Fruit fly (Drosophila melanogaster): ENCODE data around the gene RluA-2.
A peak's percentile ranks its signal among the peaks of the same experiment; 100 is the strongest.

The RluA-2 gene

DNA sequence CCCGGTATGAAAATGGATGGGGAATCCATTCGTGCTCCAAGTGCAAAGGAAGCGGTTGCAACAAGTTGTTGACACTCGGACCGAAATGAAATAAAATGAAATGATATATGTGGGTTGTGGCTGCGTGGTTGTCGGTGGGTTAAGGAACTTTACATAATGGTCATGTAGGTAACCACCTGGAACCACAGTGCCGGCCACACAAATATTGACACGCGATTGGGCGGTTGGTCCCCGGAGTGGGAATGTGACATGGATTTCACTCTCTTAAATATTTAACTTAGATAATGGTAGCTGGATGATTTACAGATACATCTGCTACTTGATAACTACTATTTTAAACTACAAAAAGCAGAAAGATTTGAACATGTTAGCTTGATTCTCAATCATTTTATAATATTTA is 28.0 kb downstream of the RluA-2 start (continued):
- TF ChIP-seq Max (GFP tag; optimal IDR thresholded peaks at IDR 0.05): no peak
- no peak for TF ChIP-seq CG7839 (tag; optimal IDR thresholded peaks at IDR 0.05)
- no peak for TF ChIP-seq CG10565 (GFP tag; optimal IDR thresholded peaks at IDR 0.05)
- no peak for TF ChIP-seq ken (GFP tag; IDR thresholded peaks at IDR 0.05)
- no peak for TF ChIP-seq slbo (GFP tag; IDR thresholded peaks at IDR 0.05)
- TF ChIP-seq Aef1 (GFP tag; IDR thresholded peaks at IDR 0.05): no peak
- TF ChIP-seq CrebB (tag; optimal IDR thresholded peaks at IDR 0.05): no peak
- no peak for TF ChIP-seq dan (GFP tag; IDR thresholded peaks at IDR 0.05)
- no peak for TF ChIP-seq Gug (GFP tag; IDR thresholded peaks at IDR 0.05)
- no peak for TF ChIP-seq abd-A (tag; optimal IDR thresholded peaks at IDR 0.05)
- no peak for TF ChIP-seq org-1 (GFP tag; optimal IDR thresholded peaks at IDR 0.05)
- no peak for TF ChIP-seq NfI (GFP tag; optimal IDR thresholded peaks at IDR 0.05)
- TF ChIP-seq ato (GFP tag; IDR thresholded peaks at IDR 0.05; ENCODE audit: partially characterized antibody): no peak
- no peak for TF ChIP-seq pita (GFP tag; optimal IDR thresholded peaks at IDR 0.05)
- no peak for TF ChIP-seq pho (GFP tag; optimal IDR thresholded peaks at IDR 0.05)
- no peak for TF ChIP-seq az2 (GFP tag; optimal IDR thresholded peaks at IDR 0.05)
- TF ChIP-seq Oli (tag; optimal IDR thresholded peaks at IDR 0.05): no peak
- no peak for TF ChIP-seq ftz-f1 (GFP tag; optimal IDR thresholded peaks at IDR 0.05)
- no peak for TF ChIP-seq rib (GFP tag; IDR thresholded peaks at IDR 0.05)
- TF ChIP-seq CG12236 (GFP tag; optimal IDR thresholded peaks at IDR 0.05): peak; percentile 23
- no peak for TF ChIP-seq zf30C (GFP tag; optimal IDR thresholded peaks at IDR 0.05)
- no peak for TF ChIP-seq CG4854 (GFP tag; optimal IDR thresholded peaks at IDR 0.05)
- TF ChIP-seq Atf3 (GFP tag; optimal IDR thresholded peaks at IDR 0.05): peak; percentile 8
- TF ChIP-seq danr (GFP tag; IDR thresholded peaks at IDR 0.05): no peak
- TF ChIP-seq Dp (GFP tag; optimal IDR thresholded peaks at IDR 0.05): no peak
- no peak for TF ChIP-seq Xbp1 (GFP tag; optimal IDR thresholded peaks at IDR 0.05)
- no peak for TF ChIP-seq jumu (GFP tag; optimal IDR thresholded peaks at IDR 0.05)
- TF ChIP-seq grau (tag; optimal IDR thresholded peaks at IDR 0.05): no peak
- TF ChIP-seq CG15601 (tag; optimal IDR thresholded peaks at IDR 0.05): peak; percentile 63
- no peak for TF ChIP-seq CG4730 (GFP tag; IDR thresholded peaks at IDR 0.05)
- no peak for TF ChIP-seq CG14014 (GFP tag; IDR thresholded peaks at IDR 0.05)
- TF ChIP-seq pb (GFP tag; optimal IDR thresholded peaks at IDR 0.05): no peak
- TF ChIP-seq Nf-YA (GFP tag; IDR thresholded peaks at IDR 0.05): no peak
- TF ChIP-seq ac (GFP tag; optimal IDR thresholded peaks at IDR 0.05): peak; percentile 56
- TF ChIP-seq Hmx (GFP tag; optimal IDR thresholded peaks at IDR 0.05): no peak
- TF ChIP-seq CG11723 (GFP tag; optimal IDR thresholded peaks at IDR 0.05): peak; percentile 27
- no peak for TF ChIP-seq CG6272 (GFP tag; IDR thresholded peaks at IDR 0.05)
- no peak for TF ChIP-seq BEAF-32 (GFP tag; optimal IDR thresholded peaks at IDR 0.05)
- TF ChIP-seq gfzf (GFP tag; optimal IDR thresholded peaks at IDR 0.05): no peak
- no peak for TF ChIP-seq maf-S (GFP tag; optimal IDR thresholded peaks at IDR 0.05)
- TF ChIP-seq CG17359 (tag; optimal IDR thresholded peaks at IDR 0.05): no peak
- TF ChIP-seq C15 (GFP tag; IDR thresholded peaks at IDR 0.05): no peak
- no peak for TF ChIP-seq amos (GFP tag; IDR thresholded peaks at IDR 0.05; ENCODE audit: partially characterized antibody)
- TF ChIP-seq ranshi (GFP tag; IDR thresholded peaks at IDR 0.05): no peak
- no peak for TF ChIP-seq scrt (GFP tag; optimal IDR thresholded peaks at IDR 0.05)
- no peak for TF ChIP-seq Fer3 (tag; optimal IDR thresholded peaks at IDR 0.05)
- no peak for TF ChIP-seq Ptx1 (GFP tag; IDR thresholded peaks at IDR 0.05)
- TF ChIP-seq CG13287 (GFP tag; IDR thresholded peaks at IDR 0.05; ENCODE audit: partially characterized antibody): no peak
- TF ChIP-seq esg (GFP tag; conservative IDR thresholded peaks at IDR 0.05): no peak
- no peak for TF ChIP-seq nom (GFP tag; optimal IDR thresholded peaks at IDR 0.05)
- TF ChIP-seq CG10274 (GFP tag; optimal IDR thresholded peaks at IDR 0.05): no peak
- no peak for TF ChIP-seq slp2 (GFP tag; optimal IDR thresholded peaks at IDR 0.05)
